Worm (Caenorhabditis elegans) whole organism, L2 larva: ENCODE results near the gene ZC204.17.

Source experiments
- C34F6.9 ChIP-seq: fragments of 150-350 bp; optimal IDR thresholded peaks from 2 replicates; lab custom pipeline; 2014; ENCODE audit warnings: missing biosample characterization, missing genetic modification characterization
- R02D3.7 ChIP-seq: fragments of 150-350 bp; optimal IDR thresholded peaks from 2 replicates; lab custom pipeline; 2014; ENCODE audit warnings: missing biosample characterization, missing genetic modification characterization
- ZK546.5 ChIP-seq: sonication (generic microtip); optimal IDR thresholded peaks from 2 replicates; lab custom pipeline; 2017; ENCODE audit warnings: missing biosample characterization, missing genetic modification characterization
- alr-1 ChIP-seq: fragments of 150-350 bp; optimal IDR thresholded peaks from 2 replicates; lab custom pipeline; 2014; ENCODE audit warnings: missing biosample characterization, missing genetic modification characterization
- aly-2 ChIP-seq: fragments of 150-350 bp; optimal IDR thresholded peaks from 2 replicates; lab custom pipeline; 2014; ENCODE audit warnings: missing biosample characterization, missing genetic modification characterization
- ama-1 ChIP-seq: fragments of 150-350 bp; optimal IDR thresholded peaks from 2 replicates; lab custom pipeline; 2018; ENCODE audit warnings: inconsistent platforms
- blmp-1 ChIP-seq: sonication (generic microtip); optimal IDR thresholded peaks from 2 replicates; lab custom pipeline; 2017; ENCODE audit warnings: missing genetic modification characterization, mild to moderate bottlenecking, missing compliant biosample characterization, antibody characterized with exemption, moderate library complexity; ENCODE audit not compliant: insufficient read depth
- crh-2 ChIP-seq: sonication (generic microtip); optimal IDR thresholded peaks from 2 replicates; lab custom pipeline; 2017; ENCODE audit warnings: missing biosample characterization, missing genetic modification characterization
- dmd-4 ChIP-seq: sonication (generic microtip); optimal IDR thresholded peaks from 2 replicates; lab custom pipeline; 2017; ENCODE audit warnings: missing biosample characterization, missing genetic modification characterization
- egl-27 ChIP-seq: sonication (generic microtip); optimal IDR thresholded peaks from 3 replicates; lab custom pipeline; 2017; ENCODE audit warnings: missing biosample characterization, missing genetic modification reagents, missing genetic modification characterization
- elt-1 ChIP-seq: fragments of 150-350 bp; optimal IDR thresholded peaks from 2 replicates; lab custom pipeline; 2014; ENCODE audit warnings: missing biosample characterization, missing genetic modification characterization
- elt-3 ChIP-seq: sonication (generic microtip); optimal IDR thresholded peaks from 2 replicates; lab custom pipeline; 2017; ENCODE audit warnings: missing biosample characterization, missing genetic modification characterization
- lin-11 ChIP-seq: fragments of 150-350 bp; sonication (generic microtip); optimal IDR thresholded peaks from 2 replicates; lab custom pipeline; 2014; ENCODE audit warnings: missing biosample characterization, missing genetic modification characterization, inconsistent platforms, mixed read lengths
- lin-39 ChIP-seq: fragments of 150-350 bp; optimal IDR thresholded peaks from 2 replicates; lab custom pipeline; 2014; ENCODE audit warnings: missing biosample characterization, missing genetic modification reagents, missing genetic modification characterization
- lsy-2 ChIP-seq, 2 experiments: fragments of 150-350 bp in 1 of 2; sonication (generic microtip) in 1 of 2; optimal IDR thresholded peaks; 2 replicates each; lab custom pipeline; 2014 to 2017; ENCODE audit warnings: missing biosample characterization in 2 of 2, missing genetic modification characterization in 2 of 2
- mab-5 ChIP-seq: fragments of 150-350 bp; optimal IDR thresholded peaks from 2 replicates; lab custom pipeline; 2014; ENCODE audit warnings: missing biosample characterization, missing genetic modification characterization
- mbf-1 ChIP-seq: sonication (generic microtip); optimal IDR thresholded peaks from 2 replicates; lab custom pipeline; 2017; ENCODE audit warnings: missing biosample characterization, missing genetic modification characterization
- mdl-1 ChIP-seq, 2 experiments: fragments of 150-350 bp in 1 of 2; sonication (generic microtip) in 1 of 2; optimal IDR thresholded peaks; 2 replicates each; lab custom pipeline; 2017; ENCODE audit warnings: missing biosample characterization in 2 of 2, missing genetic modification characterization in 2 of 2
- nhr-11 ChIP-seq: fragments of 150-350 bp; optimal IDR thresholded peaks from 2 replicates; lab custom pipeline; 2014; ENCODE audit warnings: missing biosample characterization, missing genetic modification characterization
- nhr-129 ChIP-seq: fragments of 150-350 bp; optimal IDR thresholded peaks from 2 replicates; lab custom pipeline; 2014; ENCODE audit warnings: missing biosample characterization, missing genetic modification characterization
- nhr-237 ChIP-seq: fragments of 150-350 bp; optimal IDR thresholded peaks from 2 replicates; lab custom pipeline; 2014; ENCODE audit warnings: missing biosample characterization, missing genetic modification characterization
- nhr-25 ChIP-seq: fragments of 150-350 bp; sonication (generic microtip); optimal IDR thresholded peaks from 3 replicates; lab custom pipeline; 2014; ENCODE audit warnings: missing biosample characterization, missing genetic modification characterization
- peb-1 ChIP-seq: fragments of 150-350 bp; optimal IDR thresholded peaks from 2 replicates; lab custom pipeline; 2014; ENCODE audit warnings: missing biosample characterization, missing genetic modification characterization
- skn-1 ChIP-seq: sonication (generic microtip); optimal IDR thresholded peaks from 2 replicates; lab custom pipeline; 2017; ENCODE audit warnings: missing biosample characterization, missing genetic modification characterization
- sma-3 ChIP-seq: sonication (generic microtip); optimal IDR thresholded peaks from 2 replicates; lab custom pipeline; 2016; ENCODE audit warnings: missing genetic modification reagents, missing genetic modification characterization, missing compliant biosample characterization
- sma-9 ChIP-seq, 2 experiments: fragments of 150-350 bp in 1 of 2; sonication (generic microtip) in 1 of 2; optimal IDR thresholded peaks; 2 replicates each; lab custom pipeline; 2014 to 2016; ENCODE audit warnings: missing genetic modification characterization in 2 of 2, mild to moderate bottlenecking in 1 of 2, missing biosample characterization in 1 of 2, missing compliant biosample characterization in 1 of 2, missing genetic modification reagents in 1 of 2, moderate library complexity in 1 of 2
- snpc-4 ChIP-seq: fragments of 150-350 bp; optimal IDR thresholded peaks from 2 replicates; lab custom pipeline; 2014; ENCODE audit warnings: missing biosample characterization, missing genetic modification characterization
- unc-39 ChIP-seq: fragments of 150-350 bp; optimal IDR thresholded peaks from 2 replicates; lab custom pipeline; 2014; ENCODE audit warnings: missing biosample characterization, missing genetic modification characterization
- unc-55 ChIP-seq: fragments of 150-350 bp; sonication (generic microtip); optimal IDR thresholded peaks from 3 replicates; lab custom pipeline; 2014; ENCODE audit warnings: missing biosample characterization, missing genetic modification reagents, missing genetic modification characterization
- unc-62 ChIP-seq: fragments of 150-350 bp; optimal IDR thresholded peaks from 2 replicates; lab custom pipeline; 2014; ENCODE audit warnings: missing biosample characterization, missing genetic modification reagents, missing genetic modification characterization
- ztf-4 ChIP-seq: fragments of 150-350 bp; optimal IDR thresholded peaks from 2 replicates; lab custom pipeline; 2014; ENCODE audit warnings: missing biosample characterization, missing genetic modification characterization

The ZC204.17 gene

ce11 chrII:1653397-1653796, 7.3 kb upstream of the ZC204.17 start, which contains the start of gene fbxb-15:
Gene fbxb-15 (minus strand): TSS chrII:1653497.
- TF ChIP-seq egl-27 (tag; lab: Kevin White, UChicago) (no peak), nhr-237 (tag; lab: Kevin White, UChicago) (no peak), R02D3.7 (tag; lab: Kevin White, UChicago) (no peak), blmp-1 (no peak), aly-2 (tag; lab: Kevin White, UChicago) (no peak), skn-1 (tag; lab: Kevin White, UChicago) (no peak), nhr-11 (tag; lab: Kevin White, UChicago) (no peak), alr-1 (tag; lab: Kevin White, UChicago) (no peak), mab-5 (tag; lab: Kevin White, UChicago) (no peak), lin-11 (tag; lab: Kevin White, UChicago) (no peak), ztf-4 (tag; lab: Kevin White, UChicago) (no peak), elt-3 (no peak), unc-62 (GFP tag; lab: Kevin White, UChicago) (no peak), sma-3 (GFP tag; lab: Kevin White, UChicago) (no peak), C34F6.9 (tag; lab: Kevin White, UChicago) (no peak), crh-2 (tag; lab: Kevin White, UChicago) (no peak), mdl-1 (tag; optimal IDR thresholded peaks at IDR 0.05; lab: Kevin White, UChicago) (no peak), nhr-129 (tag; lab: Kevin White, UChicago) (no peak)

- TF ChIP-seq snpc-4 = no peak
- TF ChIP-seq, all 48 proteins: peak for 0
Measured at ce11 chrII:1651804-1652203, 5.7 kb upstream of the ZC204.17 start, which contains the start of gene fbxb-16. Gene fbxb-16 (minus strand): TSS chrII:1651904.

ce11 chrII:1650502-1650901, 4.4 kb upstream of the ZC204.17 start, which contains the start of gene fbxb-20:
Gene fbxb-20 (minus strand): TSS chrII:1650602.
- TF ChIP-seq nhr-25 (tag; lab: Kevin White, UChicago) (no peak), sma-9 (GFP tag; optimal IDR thresholded peaks at IDR 0.05; lab: Kevin White, UChicago) (no peak), sma-9 (tag; optimal IDR thresholded peaks at IDR 0.05; lab: Kevin White, UChicago) (no peak), unc-39 (tag; lab: Kevin White, UChicago) (no peak), blmp-1 (no peak), ama-1 (lab: Kevin White, UChicago) (no peak)

ce11 chrII:1648768-1649167, 2.7 kb upstream of the ZC204.17 start, which contains the start of gene fbxb-21:
Gene fbxb-21 (minus strand): TSS chrII:1648868.
- TF ChIP-seq sma-3 (GFP tag; lab: Kevin White, UChicago) = no peak
- no peak for TF ChIP-seq peb-1 (tag; lab: Kevin White, UChicago)
- TF ChIP-seq unc-55 (GFP tag; lab: Kevin White, UChicago) = no peak
- no peak for TF ChIP-seq lsy-2 (tag; optimal IDR thresholded peaks at IDR 0.05; lab: Kevin White, UChicago)
- TF ChIP-seq elt-3 = no peak
- TF ChIP-seq elt-1 = no peak
- TF ChIP-seq unc-62 (GFP tag; lab: Kevin White, UChicago) = no peak
- no peak for TF ChIP-seq blmp-1
- no peak for TF ChIP-seq skn-1 (tag; lab: Kevin White, UChicago)

DNA sequence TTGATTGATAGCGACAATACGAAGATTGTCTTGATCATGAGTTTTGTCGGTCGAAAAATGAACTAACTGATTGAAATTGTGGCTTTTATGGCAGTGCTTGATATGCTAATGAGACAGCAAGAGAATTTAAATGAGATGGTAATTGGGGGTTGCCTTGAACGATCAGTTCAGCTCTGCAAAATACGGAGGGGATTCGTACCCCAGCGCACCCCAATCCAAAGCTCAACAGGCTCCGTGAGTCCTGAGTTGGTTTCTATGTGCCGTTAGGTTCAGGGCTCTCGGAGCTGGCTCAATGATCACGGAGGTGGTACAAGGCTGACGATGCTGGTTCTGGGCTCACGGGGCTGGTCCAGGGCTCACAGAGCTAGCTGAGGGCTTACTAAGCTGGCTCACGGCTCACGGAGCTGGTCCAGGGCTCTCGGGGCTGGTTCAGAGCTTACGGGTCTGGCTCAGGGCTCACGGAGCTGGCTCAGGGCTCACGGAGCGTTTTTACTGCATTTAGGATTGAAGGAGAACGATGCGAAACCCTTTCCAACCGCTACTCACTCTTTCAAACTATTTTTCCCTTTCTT, 1.2 kb downstream of the ZC204.17 start, which contains the start of gene ZC204.6:
ZC204.6 (minus strand) TSS at position 51 of the 572 bp plus-strand sequence.
- no peak for TF ChIP-seq lin-11 (tag; lab: Kevin White, UChicago)
- no peak for TF ChIP-seq alr-1 (tag; lab: Kevin White, UChicago)
- TF ChIP-seq nhr-129 (tag; lab: Kevin White, UChicago) = no peak
- TF ChIP-seq blmp-1 = no peak
- TF ChIP-seq mdl-1 (tag; optimal IDR thresholded peaks at IDR 0.05; lab: Kevin White, UChicago) = no peak
- no peak for TF ChIP-seq elt-1
- no peak for TF ChIP-seq mbf-1 (tag; lab: Kevin White, UChicago)

- TF ChIP-seq ZK546.5 (tag; lab: Kevin White, UChicago) (no peak), nhr-237 (tag; lab: Kevin White, UChicago) (no peak), ztf-4 (tag; lab: Kevin White, UChicago) (no peak), snpc-4 (no peak), lin-39 (tag; lab: Kevin White, UChicago) (no peak), peb-1 (tag; lab: Kevin White, UChicago) (no peak), skn-1 (tag; lab: Kevin White, UChicago) (no peak), dmd-4 (no peak)
Measured at ce11 chrII:1640496-1640895, 5.6 kb downstream of the ZC204.17 start, which contains the start of gene srh-72. Gene srh-72 (minus strand): TSS chrII:1640596.
